Worm (Caenorhabditis elegans): Measurements from ENCODE around the gene nsph-4.2.

ce11 chrIV:5188051-5188450 lies 30.5 kb upstream of the nsph-4.2 start:
- TF ChIP-seq ceh-9 (tag; optimal IDR thresholded peaks at IDR 0.05) (no peak), ceh-2 (tag; optimal IDR thresholded peaks at IDR 0.05) (no peak), F13H6.1 (tag; optimal IDR thresholded peaks at IDR 0.05) (no peak), pag-3 (tag; optimal IDR thresholded peaks at IDR 0.05; ENCODE audit: borderline replicate concordance) (no peak), pat-9 (tag; optimal IDR thresholded peaks at IDR 0.05) (no peak), T23F11.4 (GFP tag; optimal IDR thresholded peaks at IDR 0.05) (no peak), ceh-34 (tag; optimal IDR thresholded peaks at IDR 0.05) (no peak), odd-2 (tag; optimal IDR thresholded peaks at IDR 0.05) (no peak), dve-1 (tag; optimal IDR thresholded peaks at IDR 0.05) (no peak), eyg-1 (tag; optimal IDR thresholded peaks at IDR 0.05) (no peak), tbx-2 (tag; optimal IDR thresholded peaks at IDR 0.05) (no peak), ahr-1 (tag; optimal IDR thresholded peaks at IDR 0.05) (no peak), elt-4 (tag; optimal IDR thresholded peaks at IDR 0.05) (no peak)

All from whole organism, late embryonic.